Worm (Caenorhabditis elegans) whole organism, L4/young adult: ENCODE measurements around the gene ttll-12.

ENCODE experiments used
- W03F9.2 ChIP-seq: fragments of 150-350 bp; optimal IDR thresholded peaks from 2 replicates; lab custom pipeline; 2014; ENCODE audit warnings: missing biosample characterization, missing genetic modification characterization
- dao-5 ChIP-seq: sonication (generic microtip); optimal IDR thresholded peaks from 2 replicates; lab custom pipeline; 2016; ENCODE audit warnings: missing genotype, missing genetic modification characterization, moderate library complexity, missing compliant biosample characterization
- him-1 ChIP-seq: sonication (generic microtip); optimal IDR thresholded peaks from 2 replicates; lab custom pipeline; 2016; ENCODE audit warnings: missing genotype, missing genetic modification reagents, missing genetic modification characterization, missing compliant biosample characterization

Gene ttll-12

ce11 chrII:9343955-9344354 lies 5.2 kb downstream of the ttll-12 start:
- no peak for TF ChIP-seq W03F9.2

- no peak for TF ChIP-seq dao-5 (tag; lab: Kevin White, UChicago)
- no peak for TF ChIP-seq W03F9.2
- TF ChIP-seq him-1 (tag; lab: Kevin White, UChicago) = no peak
Measured at ce11 chrII:9345116-9345515, 6.3 kb downstream of the ttll-12 start.

- TF ChIP-seq W03F9.2 (no peak), him-1 (tag; lab: Kevin White, UChicago) (no peak), dao-5 (tag; lab: Kevin White, UChicago) (no peak)
Measured at ce11 chrII:9345794-9346193, 7.0 kb downstream of the ttll-12 start.

DNA sequence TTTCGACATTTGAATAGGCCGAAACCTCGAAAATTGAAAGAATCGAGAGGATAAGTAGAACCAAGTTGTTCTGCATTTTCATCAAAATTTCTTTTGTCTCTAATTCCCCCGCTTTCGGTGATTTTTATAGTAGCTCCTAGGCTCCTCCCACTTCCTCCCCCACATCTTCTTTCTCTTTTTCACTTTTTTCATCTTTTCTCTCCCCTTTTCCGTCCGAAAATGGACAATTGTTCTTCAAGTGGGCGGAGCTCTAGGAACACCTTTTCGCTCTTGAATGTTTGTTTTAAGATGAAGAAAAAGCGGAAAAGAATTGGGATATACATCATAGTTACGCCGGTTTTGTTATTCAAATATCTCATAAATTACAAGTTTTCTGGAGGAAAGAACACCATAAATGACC lies 7.7 kb downstream of the ttll-12 start, which contains the start of gene F42A8.1:
Gene F42A8.1 (minus strand): TSS at position 101 of the 400 bp plus-strand sequence.
- TF ChIP-seq him-1 (tag; lab: Kevin White, UChicago) (no peak), dao-5 (tag; lab: Kevin White, UChicago) (no peak), W03F9.2 (no peak)

DNA sequence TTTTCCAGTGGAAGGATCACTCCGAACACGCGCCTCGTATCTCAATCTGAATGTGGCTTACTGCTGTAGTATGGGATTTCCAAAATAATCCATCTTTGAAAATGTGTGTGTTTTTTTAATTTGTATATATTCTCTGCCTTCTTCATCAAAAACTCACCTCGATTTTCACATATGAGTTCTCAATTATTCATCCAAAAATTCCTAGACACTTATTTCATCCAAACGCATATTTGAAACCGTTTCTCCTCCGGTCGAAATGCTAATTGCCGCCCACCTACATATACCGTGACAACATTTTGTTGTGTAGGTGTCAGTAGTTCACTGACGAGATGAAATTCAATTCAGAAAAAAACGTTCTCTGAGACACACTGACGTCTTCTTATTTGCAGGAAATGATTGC lies 8.6 kb downstream of the ttll-12 start:
- no peak for TF ChIP-seq W03F9.2
- no peak for TF ChIP-seq him-1 (tag; lab: Kevin White, UChicago)
- TF ChIP-seq dao-5 (tag; lab: Kevin White, UChicago) = no peak

- TF ChIP-seq him-1 (tag; lab: Kevin White, UChicago) = no peak
- no peak for TF ChIP-seq W03F9.2
- TF ChIP-seq dao-5 (tag; lab: Kevin White, UChicago) = no peak
Measured at ce11 chrII:9352669-9353068, 13.9 kb downstream of the ttll-12 start, which contains the start of the genes sdhb-1 and cup-15. sdhb-1 (minus strand) TSS chrII:9352731. cup-15 (plus strand) TSS chrII:9353000.

ce11 chrII:9356723-9357122 lies 17.9 kb downstream of the ttll-12 start:
- no peak for TF ChIP-seq W03F9.2
- TF ChIP-seq dao-5 (tag; lab: Kevin White, UChicago) = no peak
- TF ChIP-seq him-1 (tag; lab: Kevin White, UChicago) = no peak

DNA sequence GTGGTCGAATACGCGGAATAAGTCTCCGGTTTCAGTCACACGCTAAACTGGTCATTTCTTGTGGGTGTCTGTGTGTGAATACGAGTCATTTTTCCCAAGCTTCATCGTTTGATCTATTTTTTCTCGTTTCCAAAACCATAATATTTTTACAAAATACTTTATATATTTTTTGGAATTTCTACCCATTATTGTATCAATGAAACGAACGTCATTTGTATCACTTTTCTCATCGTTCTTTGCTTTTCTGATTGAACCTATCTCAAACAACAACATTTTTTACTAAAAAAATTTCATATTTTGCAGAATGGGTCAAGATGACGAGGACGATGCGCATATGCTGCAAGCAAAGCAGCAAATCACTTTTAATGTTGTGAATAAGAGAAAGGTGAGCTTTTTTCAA lies 19.4 kb downstream of the ttll-12 start, which contains the start of gene mel-11:
Gene mel-11 (plus strand): TSS at position 301 of the 400 bp plus-strand sequence.
- TF ChIP-seq dao-5 (tag; lab: Kevin White, UChicago) (no peak), W03F9.2 (no peak), him-1 (tag; lab: Kevin White, UChicago) (no peak)

DNA sequence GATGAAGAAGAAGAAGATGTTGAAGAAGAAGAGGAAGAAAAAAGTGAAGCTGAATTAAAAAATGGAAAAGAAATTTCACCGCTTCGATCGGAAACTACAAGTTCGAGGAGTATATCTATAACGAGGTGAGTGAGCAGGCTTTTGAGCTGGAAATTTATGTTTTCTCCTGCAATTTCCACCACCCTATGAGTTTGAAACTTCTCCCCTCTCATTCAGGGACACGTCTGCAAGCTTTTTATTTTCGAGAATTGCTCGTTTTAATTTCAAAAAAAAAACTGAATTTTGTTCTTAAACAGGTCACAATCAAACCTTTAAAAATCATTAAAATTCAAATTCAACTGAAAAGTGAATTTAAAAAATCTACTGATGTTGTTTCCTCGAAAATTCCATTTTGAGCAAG lies 23.5 kb downstream of the ttll-12 start:
- TF ChIP-seq dao-5 (tag; lab: Kevin White, UChicago) (no peak), him-1 (tag; lab: Kevin White, UChicago) (no peak), W03F9.2 (no peak)

DNA sequence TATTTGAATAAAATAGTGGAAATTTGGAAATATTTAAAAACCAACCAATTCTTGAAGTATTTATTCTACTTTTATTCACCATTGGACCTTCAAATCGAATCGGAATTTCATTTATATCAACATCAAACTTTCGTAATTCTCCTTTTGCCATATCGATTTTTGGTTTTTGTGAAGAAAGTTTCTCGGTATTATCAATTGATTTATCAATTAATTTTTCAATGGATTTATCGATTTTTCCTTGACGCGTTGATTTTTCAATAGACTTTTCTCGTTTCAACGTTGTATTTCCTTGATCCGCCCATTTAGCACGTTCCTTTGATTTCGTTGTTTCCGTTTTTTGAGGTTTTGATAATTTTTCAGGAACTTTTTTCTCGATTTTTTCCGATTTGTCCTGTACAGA lies 30.6 kb downstream of the ttll-12 start:
- no peak for TF ChIP-seq dao-5 (tag; lab: Kevin White, UChicago)
- no peak for TF ChIP-seq W03F9.2
- TF ChIP-seq him-1 (tag; lab: Kevin White, UChicago) = no peak

DNA sequence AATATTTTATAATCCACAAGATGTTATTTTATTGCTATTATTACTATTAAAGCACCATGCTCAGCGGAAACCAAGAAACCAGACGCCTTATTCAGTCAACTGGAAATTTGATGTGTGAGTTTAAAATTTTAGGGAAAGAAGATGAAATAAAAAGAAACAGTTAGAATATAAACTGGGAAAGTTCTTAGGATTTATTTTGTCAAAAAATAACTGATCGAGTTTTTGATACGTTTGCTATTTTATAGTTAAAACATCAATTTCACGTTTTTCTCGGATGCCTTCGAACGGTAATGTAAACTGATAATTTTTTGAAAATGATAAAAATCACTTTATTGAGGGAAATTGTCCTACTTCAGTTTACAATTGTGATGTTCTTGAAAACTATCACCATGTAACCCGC lies 33.6 kb downstream of the ttll-12 start, which contains the start of gene C06C3.3:
Gene C06C3.3 (minus strand): TSS at position 101 of the 400 bp plus-strand sequence.
- TF ChIP-seq him-1 (tag; lab: Kevin White, UChicago) (no peak), W03F9.2 (no peak), dao-5 (tag; lab: Kevin White, UChicago) (no peak)

DNA sequence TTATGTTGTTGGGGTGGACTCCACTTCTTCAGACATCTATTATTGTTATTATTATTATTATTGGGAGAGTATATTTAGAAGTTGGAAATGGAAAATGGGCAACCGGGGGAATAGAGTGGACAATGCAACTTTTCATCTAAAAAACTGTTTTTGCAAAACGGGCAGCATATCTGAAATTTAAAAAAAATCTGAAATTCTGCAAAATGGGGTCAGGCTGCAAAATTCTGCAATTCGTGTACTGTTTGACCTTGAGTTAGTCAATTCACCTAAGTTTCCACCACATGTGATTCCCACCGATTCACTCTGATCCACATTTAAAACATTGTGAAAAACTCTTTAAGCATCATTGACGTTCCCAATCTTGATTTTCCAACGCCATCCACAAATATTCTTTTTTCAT lies 34.2 kb downstream of the ttll-12 start, which contains the start of gene C06C3.4:
Gene C06C3.4 (plus strand): TSS at position 301 of the 400 bp plus-strand sequence.
- TF ChIP-seq him-1 (tag; lab: Kevin White, UChicago) = no peak
- TF ChIP-seq W03F9.2 = no peak
- TF ChIP-seq dao-5 (tag; lab: Kevin White, UChicago) = no peak

ce11 chrII:9374807-9375206 lies 36.0 kb downstream of the ttll-12 start, which contains the start of gene C06C3.12:
C06C3.12 (plus strand) TSS chrII:9375107.
- TF ChIP-seq him-1 (tag; lab: Kevin White, UChicago) (no peak), dao-5 (tag; lab: Kevin White, UChicago) (no peak), W03F9.2 (no peak)

ce11 chrII:9377158-9377557 lies 38.4 kb downstream of the ttll-12 start, which contains the start of gene C06C3.10:
C06C3.10 (minus strand) TSS chrII:9377258.
- TF ChIP-seq dao-5 (tag; lab: Kevin White, UChicago) (no peak), him-1 (tag; lab: Kevin White, UChicago) (no peak), W03F9.2 (no peak)

DNA sequence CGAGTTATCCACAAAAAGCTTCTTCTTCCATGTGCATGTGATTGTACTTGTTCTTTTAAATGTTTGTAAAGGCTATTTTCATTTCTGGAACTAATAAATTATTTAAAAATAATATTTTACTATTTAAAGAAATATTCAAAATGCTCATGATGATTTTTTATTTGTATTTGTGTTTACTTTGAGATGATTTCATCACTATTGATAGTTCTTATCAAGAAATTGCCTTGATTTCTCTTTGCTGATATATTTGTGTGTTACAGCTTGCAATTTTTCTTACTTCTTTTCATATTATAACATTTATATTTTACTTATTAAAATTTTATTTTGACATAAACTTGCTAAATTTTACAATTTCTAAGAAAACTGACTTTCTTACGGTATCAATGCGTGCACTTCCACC lies 39.4 kb downstream of the ttll-12 start:
- TF ChIP-seq him-1 (tag; lab: Kevin White, UChicago) = no peak
- no peak for TF ChIP-seq dao-5 (tag; lab: Kevin White, UChicago)
- TF ChIP-seq W03F9.2 = no peak
